Worm (Caenorhabditis elegans) whole organism, mixed stage, embryonic: ENCODE measurements around the gene F46B6.5.

Experiments used
- M03D4.4 ChIP-seq: sonication (generic microtip); optimal IDR thresholded peaks from 2 replicates; lab custom pipeline; 2017; ENCODE audit warnings: mild to moderate bottlenecking, missing genetic modification characterization, missing compliant biosample characterization
- elt-1 ChIP-seq: sonication (generic microtip); optimal IDR thresholded peaks from 2 replicates; lab custom pipeline; 2017; ENCODE audit warnings: missing genetic modification characterization, mild to moderate bottlenecking, missing compliant biosample characterization, antibody characterized with exemption, moderate library complexity, borderline replicate concordance; ENCODE audit not compliant: insufficient read depth
- lsy-2 ChIP-seq: fragments of 150-350 bp; optimal IDR thresholded peaks from 2 replicates; lab custom pipeline; 2014; ENCODE audit warnings: missing biosample characterization, missing genetic modification characterization
- mab-5 ChIP-seq: fragments of 150-350 bp; optimal IDR thresholded peaks from 2 replicates; lab custom pipeline; 2014; ENCODE audit warnings: missing biosample characterization, missing genetic modification characterization
- nhr-12 ChIP-seq: fragments of 150-350 bp; optimal IDR thresholded peaks from 2 replicates; lab custom pipeline; 2014; ENCODE audit warnings: missing biosample characterization, missing genetic modification characterization
- nhr-237 ChIP-seq: fragments of 150-350 bp; optimal IDR thresholded peaks from 2 replicates; lab custom pipeline; 2014; ENCODE audit warnings: missing biosample characterization, missing genetic modification characterization
- nhr-28 ChIP-seq: fragments of 150-350 bp; optimal IDR thresholded peaks from 2 replicates; lab custom pipeline; 2014; ENCODE audit warnings: missing biosample characterization, missing genetic modification characterization
- nhr-76 ChIP-seq: sonication (generic microtip); optimal IDR thresholded peaks from 2 replicates; lab custom pipeline; 2017; ENCODE audit warnings: missing biosample characterization, missing genetic modification characterization
- pha-4 ChIP-seq: fragments of 150-350 bp; optimal IDR thresholded peaks from 2 replicates; lab custom pipeline; 2018; ENCODE audit warnings: missing biosample characterization, missing genetic modification reagents, missing genetic modification characterization
- unc-62 ChIP-seq: fragments of 150-350 bp; optimal IDR thresholded peaks from 2 replicates; lab custom pipeline; 2014; ENCODE audit warnings: missing biosample characterization, missing genetic modification reagents, missing genetic modification characterization

ce11 chrV:9744934-9745333, 37.9 kb downstream of the F46B6.5 start, which contains the start of gene F58E6.13:
- TF ChIP-seq lsy-2 (tag; lab: Kevin White, UChicago) (no peak), unc-62 (GFP tag; lab: Kevin White, UChicago) (no peak), elt-1 (tag; lab: Kevin White, UChicago) (no peak), mab-5 (no peak), pha-4 (tag; lab: Kevin White, UChicago) (no peak), nhr-12 (no peak), nhr-28 (tag; lab: Kevin White, UChicago) (no peak), M03D4.4 (no peak), nhr-237 (no peak), nhr-76 (tag; lab: Kevin White, UChicago) (no peak)
